Fruit fly (Drosophila melanogaster): ENCODE results near the gene Sfxn2.

dm6 chr3L:19078444-19078843 lies 15.5 kb downstream of the Sfxn2 start:
- TF ChIP-seq CG8478 (optimal IDR thresholded peaks at IDR 0.05) = no peak
- no peak for TF ChIP-seq psq (optimal IDR thresholded peaks at IDR 0.05)
